Fruit fly (Drosophila melanogaster) whole organism, adult: ENCODE results near the gene cl.

Source experiments
- CG11617 ChIP-seq: fragments of 200-800 bp; sonication (Bioruptor generic); optimal IDR thresholded peaks from 2 replicates; lab custom pipeline; 2017; ENCODE audit warnings: mild to moderate bottlenecking, missing biosample characterization, missing genetic modification reagents, missing genetic modification characterization
- CG12768 ChIP-seq: fragments of 200-800 bp; sonication (Bioruptor generic); optimal IDR thresholded peaks from 2 replicates; lab custom pipeline; 2017; ENCODE audit warnings: missing biosample characterization, missing genetic modification characterization, mild to moderate bottlenecking, moderate library complexity, missing genetic modification reagents
- CG14711 ChIP-seq: fragments of 200-800 bp; sonication (Bioruptor generic); optimal IDR thresholded peaks from 2 replicates; lab custom pipeline; 2018; ENCODE audit warnings: missing biosample characterization, mild to moderate bottlenecking, missing genetic modification characterization, moderate library complexity
- CG1620 ChIP-seq: fragments of 200-800 bp; sonication (Bioruptor generic); optimal IDR thresholded peaks from 2 replicates; lab custom pipeline; 2016; ENCODE audit warnings: missing biosample characterization, missing genetic modification characterization
- CG33017 ChIP-seq: fragments of 200-800 bp; sonication (Bioruptor generic); optimal IDR thresholded peaks from 2 replicates; lab custom pipeline; 2018; ENCODE audit warnings: missing biosample characterization, mild to moderate bottlenecking, missing genetic modification characterization, moderate library complexity
- CG5204 ChIP-seq: fragments of 200-800 bp; sonication (Bioruptor generic); optimal IDR thresholded peaks from 2 replicates; lab custom pipeline; 2016; ENCODE audit warnings: missing biosample characterization, missing genetic modification characterization
- CG7045 ChIP-seq: fragments of 200-800 bp; sonication (Bioruptor generic); optimal IDR thresholded peaks from 2 replicates; lab custom pipeline; 2017; ENCODE audit warnings: missing biosample characterization, mild to moderate bottlenecking, missing genetic modification characterization
- CG7101 ChIP-seq: fragments of 200-800 bp; sonication (Bioruptor generic); optimal IDR thresholded peaks from 2 replicates; lab custom pipeline; 2018; ENCODE audit warnings: missing biosample characterization, mild to moderate bottlenecking, missing genetic modification characterization, moderate library complexity
- Clk ChIP-seq: fragments of 200-800 bp; sonication (Bioruptor generic); optimal IDR thresholded peaks from 2 replicates; lab custom pipeline; 2017; ENCODE audit warnings: missing biosample characterization, missing genetic modification characterization
- Crg-1 ChIP-seq: fragments of 200-800 bp; sonication (Bioruptor generic); optimal IDR thresholded peaks from 2 replicates; lab custom pipeline; 2016; ENCODE audit warnings: missing biosample characterization, missing genetic modification characterization
- Hr96 ChIP-seq: fragments of 200-800 bp; sonication (Bioruptor generic); optimal IDR thresholded peaks from 2 replicates; lab custom pipeline; 2016; ENCODE audit warnings: missing biosample characterization, missing genetic modification characterization
- bab1 ChIP-seq: fragments of 200-800 bp; sonication (Bioruptor generic); optimal IDR thresholded peaks from 3 replicates; lab custom pipeline; 2019; ENCODE audit warnings: missing biosample characterization, mild to moderate bottlenecking, missing genetic modification characterization, moderate library complexity
- cic ChIP-seq: fragments of 200-800 bp; sonication (Bioruptor generic); optimal IDR thresholded peaks from 2 replicates; lab custom pipeline; 2017; ENCODE audit warnings: missing biosample characterization, mild to moderate bottlenecking, missing genetic modification characterization, moderate library complexity
- cnc ChIP-seq, 2 experiments: fragments of >200 bp; optimal IDR thresholded peaks; 2 replicates each; lab custom pipeline; 2017
- kay ChIP-seq: fragments of 200-800 bp; sonication (Bioruptor generic); peaks from one replicate; lab custom pipeline; 2016; ENCODE audit warnings: missing biosample characterization, missing genetic modification characterization, borderline replicate concordance
- ovo ChIP-seq: fragments of 200-800 bp; sonication (Bioruptor generic); optimal IDR thresholded peaks from 2 replicates; lab custom pipeline; 2016; ENCODE audit warnings: missing biosample characterization, missing genetic modification characterization
- pad ChIP-seq: fragments of 200-800 bp; sonication (Bioruptor generic); optimal IDR thresholded peaks from 3 replicates; lab custom pipeline; 2017; ENCODE audit warnings: missing biosample characterization, missing genetic modification characterization, mild to moderate bottlenecking, moderate library complexity, missing genetic modification reagents
- tj ChIP-seq: fragments of 200-800 bp; sonication (Bioruptor generic); optimal IDR thresholded peaks from 3 replicates; lab custom pipeline; 2017; ENCODE audit warnings: missing biosample characterization, mild to moderate bottlenecking, missing genetic modification characterization, moderate library complexity
- toe ChIP-seq: fragments of 200-800 bp; sonication (Bioruptor generic); optimal IDR thresholded peaks from 2 replicates; lab custom pipeline; 2016; ENCODE audit warnings: missing biosample characterization, missing genetic modification characterization

cl gene

dm6 chr2L:5519846-5520384, at the start of gene cl, which contains the start of gene CG7382:
cl (plus strand) TSS chr2L:5520135.
CG7382 (minus strand) TSS chr2L:5519896.
- TF ChIP-seq pad (peak; percentile 99), cic (GFP tag; lab: Kevin White, UChicago) (peak; percentile 15), tj (GFP tag; lab: Kevin White, UChicago) (peak; percentile 82), ovo (GFP tag; lab: Kevin White, UChicago) (peak; percentile 53), Clk (no peak), CG11617 (peak; percentile 24), toe (GFP tag; lab: Kevin White, UChicago) (peak; percentile 69), CG14711 (tag; lab: Kevin White, UChicago) (peak; percentile 92), CG7101 (tag; lab: Kevin White, UChicago) (peak; percentile 21), Hr96 (GFP tag; lab: Kevin White, UChicago) (no peak), CG12768 (GFP tag; lab: Kevin White, UChicago) (no peak), CG7045 (GFP tag; lab: Kevin White, UChicago) (peak; percentile 36)

DNA sequence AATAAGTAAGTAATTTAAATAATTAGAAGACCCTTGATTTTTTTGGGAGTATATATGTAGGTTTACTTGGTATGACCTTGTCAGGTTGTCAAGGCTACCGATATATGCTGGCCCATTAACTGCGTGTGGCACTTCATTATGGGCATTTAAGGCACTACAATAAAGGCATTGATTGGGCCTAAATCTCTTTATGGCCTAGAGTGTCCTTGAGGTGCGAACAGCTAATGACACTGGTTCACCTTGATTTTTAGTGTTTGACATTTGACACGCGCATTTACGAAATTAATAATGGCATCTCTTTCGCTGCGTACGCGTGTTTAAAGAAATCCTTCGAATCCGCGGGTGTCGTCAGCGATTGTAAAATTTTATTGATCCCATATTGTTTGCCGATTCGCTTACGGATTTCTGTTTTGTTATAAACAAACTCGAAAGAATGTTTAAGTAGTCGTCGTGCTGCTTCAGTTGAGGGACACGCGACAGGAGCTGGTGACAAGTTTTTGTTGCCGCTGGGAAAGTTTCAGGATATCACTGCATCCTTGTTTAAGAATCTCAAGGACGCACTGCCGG, 46.0 kb upstream of the cl start:
- TF ChIP-seq Crg-1 (GFP tag; lab: Kevin White, UChicago) = no peak
- no peak for TF ChIP-seq CG1620 (GFP tag; lab: Kevin White, UChicago)
- TF ChIP-seq CG7101 (tag; lab: Kevin White, UChicago) = no peak
- TF ChIP-seq Clk = no peak
- no peak for TF ChIP-seq CG7045 (GFP tag; lab: Kevin White, UChicago)
- no peak for TF ChIP-seq CG12768 (GFP tag; lab: Kevin White, UChicago)
- no peak for TF ChIP-seq pad
- TF ChIP-seq Hr96 (GFP tag; lab: Kevin White, UChicago) = no peak
- TF ChIP-seq toe (GFP tag; lab: Kevin White, UChicago) = no peak
- no peak for TF ChIP-seq cnc (optimal IDR thresholded peaks at IDR 0.05; lab: Kevin White, UChicago)
- no peak for TF ChIP-seq CG33017 (tag; lab: Kevin White, UChicago)

DNA sequence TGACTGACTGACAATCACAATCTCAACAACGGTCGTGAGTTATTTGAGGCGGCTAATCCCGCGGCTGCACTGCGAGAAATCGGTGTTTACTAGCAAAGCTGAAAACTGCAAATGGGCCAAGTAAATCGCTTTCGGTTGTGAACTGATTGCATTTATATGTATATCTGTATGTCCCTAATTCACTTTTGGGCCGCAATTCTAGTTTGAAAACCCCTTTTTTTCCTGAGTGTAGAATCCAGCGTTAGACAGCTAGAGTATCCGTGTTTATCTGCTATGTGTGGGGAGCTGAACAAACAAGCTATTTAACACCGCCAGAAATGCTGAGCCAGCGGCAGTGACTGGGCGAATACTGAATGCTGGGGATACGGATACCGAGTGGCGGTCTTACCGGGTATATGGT, 43.2 kb upstream of the cl start:
- no peak for TF ChIP-seq ovo (GFP tag; lab: Kevin White, UChicago)
- TF ChIP-seq CG1620 (GFP tag; lab: Kevin White, UChicago) = no peak
- peak in 1 of 2 experiments; percentile 33 for TF ChIP-seq cnc (optimal IDR thresholded peaks at IDR 0.05; lab: Kevin White, UChicago)
- TF ChIP-seq Crg-1 (GFP tag; lab: Kevin White, UChicago) = no peak
- peak; percentile 1 for TF ChIP-seq pad
- no peak for TF ChIP-seq toe (GFP tag; lab: Kevin White, UChicago)
- TF ChIP-seq CG33017 (tag; lab: Kevin White, UChicago) = no peak
- TF ChIP-seq CG7101 (tag; lab: Kevin White, UChicago) = peak; percentile 29
- no peak for TF ChIP-seq CG11617
- no peak for TF ChIP-seq CG14711 (tag; lab: Kevin White, UChicago)
- peak; percentile 63 for TF ChIP-seq tj (GFP tag; lab: Kevin White, UChicago)

DNA sequence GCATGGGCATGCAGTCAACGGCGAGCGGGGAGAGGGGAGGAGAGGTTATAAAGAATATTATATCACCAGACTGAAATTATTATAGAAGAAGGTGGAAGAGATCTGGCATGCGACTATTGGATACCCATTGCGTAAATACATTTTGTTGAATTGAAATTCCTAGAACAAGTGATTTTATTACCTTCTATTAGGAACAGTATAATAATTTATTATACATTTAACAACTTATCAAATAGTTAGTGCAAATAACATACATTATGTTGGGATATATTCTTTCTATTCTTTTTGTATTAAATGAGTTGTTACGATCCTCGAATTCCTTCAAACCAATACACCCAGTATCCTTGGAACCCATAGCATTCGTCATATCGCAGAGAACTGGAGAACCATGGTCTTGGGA, 41.7 kb upstream of the cl start:
- no peak for TF ChIP-seq Crg-1 (GFP tag; lab: Kevin White, UChicago)
- TF ChIP-seq pad = no peak
- TF ChIP-seq CG7045 (GFP tag; lab: Kevin White, UChicago) = no peak
- TF ChIP-seq CG33017 (tag; lab: Kevin White, UChicago) = no peak
- TF ChIP-seq cic (GFP tag; lab: Kevin White, UChicago) = no peak

DNA sequence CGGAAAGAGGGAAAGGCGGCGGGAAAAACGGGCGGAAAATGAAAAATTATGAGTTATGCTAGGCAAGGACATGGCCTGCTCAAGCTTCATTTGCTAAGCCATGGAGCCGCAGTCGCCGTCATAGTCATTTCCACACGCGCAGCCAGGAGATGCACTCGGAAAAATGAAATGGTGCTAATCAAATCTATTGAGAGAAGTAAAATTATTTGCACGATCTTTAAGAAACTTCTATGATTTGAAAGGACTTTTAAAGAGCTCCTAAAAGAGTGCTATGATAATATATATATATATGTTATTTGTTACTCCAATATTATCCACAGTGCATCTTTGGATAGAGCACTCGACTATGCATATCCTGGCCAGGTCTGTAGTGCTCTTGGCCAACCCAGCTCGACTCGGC, 40.8 kb upstream of the cl start:
- TF ChIP-seq bab1 (no peak), Hr96 (GFP tag; lab: Kevin White, UChicago) (no peak), CG7045 (GFP tag; lab: Kevin White, UChicago) (no peak), toe (GFP tag; lab: Kevin White, UChicago) (no peak), CG12768 (GFP tag; lab: Kevin White, UChicago) (no peak)

dm6 chr2L:5479971-5480370, 40.0 kb upstream of the cl start:
- TF ChIP-seq cic (GFP tag; lab: Kevin White, UChicago) (no peak), CG5204 (GFP tag; lab: Kevin White, UChicago) (no peak), toe (GFP tag; lab: Kevin White, UChicago) (no peak), Hr96 (GFP tag; lab: Kevin White, UChicago) (no peak), bab1 (no peak), CG7101 (tag; lab: Kevin White, UChicago) (no peak)

dm6 chr2L:5483093-5483492, 36.8 kb upstream of the cl start:
- TF ChIP-seq cnc (optimal IDR thresholded peaks at IDR 0.05; lab: Kevin White, UChicago) (no peak), kay (GFP tag; lab: Kevin White, UChicago) (no peak), CG33017 (tag; lab: Kevin White, UChicago) (no peak), toe (GFP tag; lab: Kevin White, UChicago) (no peak), Clk (no peak), CG12768 (GFP tag; lab: Kevin White, UChicago) (no peak), ovo (GFP tag; lab: Kevin White, UChicago) (no peak), cic (GFP tag; lab: Kevin White, UChicago) (no peak), Hr96 (GFP tag; lab: Kevin White, UChicago) (no peak), CG7101 (tag; lab: Kevin White, UChicago) (no peak), pad (no peak), CG5204 (GFP tag; lab: Kevin White, UChicago) (no peak), CG11617 (no peak), CG14711 (tag; lab: Kevin White, UChicago) (no peak)
